Worm (Caenorhabditis elegans): ENCODE results near the gene srh-62.

DNA sequence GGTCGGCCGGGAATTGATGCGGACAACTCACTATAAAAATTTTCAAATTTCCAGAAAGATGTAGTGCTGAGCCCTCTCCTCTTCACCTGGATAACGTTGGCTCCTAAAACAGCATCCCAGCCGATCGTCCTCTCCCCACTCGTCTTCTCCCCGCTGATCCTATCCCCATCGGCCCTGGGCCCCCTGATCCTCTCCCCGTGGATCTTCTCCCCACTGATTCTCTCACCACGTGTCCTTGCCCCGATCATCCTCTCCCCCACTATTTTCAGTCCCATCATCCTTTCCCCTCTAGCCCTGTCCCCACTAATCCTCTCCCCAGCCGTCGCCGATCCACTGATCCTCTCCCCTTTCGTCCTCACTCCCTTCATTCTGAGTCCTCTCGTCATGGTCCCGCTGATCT is 29.7 kb downstream of the srh-62 start:
- TF ChIP-seq lin-11 (tag; optimal IDR thresholded peaks at IDR 0.05) (no peak), pros-1 (tag; optimal IDR thresholded peaks at IDR 0.05) (no peak), elt-2 (tag; optimal IDR thresholded peaks at IDR 0.05) (no peak), pqm-1 (tag; optimal IDR thresholded peaks at IDR 0.05) (no peak), rnt-1 (tag; optimal IDR thresholded peaks at IDR 0.05) (no peak), pha-4 (tag; optimal IDR thresholded peaks at IDR 0.05) (no peak), fkh-10 (GFP tag; optimal IDR thresholded peaks at IDR 0.05) (no peak), zip-5 (tag; optimal IDR thresholded peaks at IDR 0.05) (no peak), ceh-48 (tag; optimal IDR thresholded peaks at IDR 0.05) (no peak), odd-2 (tag; optimal IDR thresholded peaks at IDR 0.05) (no peak), sox-4 (tag; optimal IDR thresholded peaks at IDR 0.05) (no peak), nhr-11 (tag; optimal IDR thresholded peaks at IDR 0.05) (no peak), tbx-2 (tag; optimal IDR thresholded peaks at IDR 0.05) (no peak), hlh-30 (tag; optimal IDR thresholded peaks at IDR 0.05; ENCODE audit: insufficient read depth) (no peak)

Data from whole organism, late embryonic.